Fruit fly (Drosophila melanogaster): Measurements from ENCODE around the gene CG4186.
A peak's percentile ranks its signal among the peaks of the same experiment; 100 is the strongest.

Gene CG4186

dm6 chr3L:20787835-20788380 lies 18.5 kb downstream of the CG4186 start, which contains the start of gene CG11396:
CG11396 (minus strand) TSS chr3L:20788137.
- TF ChIP-seq dl (GFP tag; optimal IDR thresholded peaks at IDR 0.05; ENCODE audit: insufficient read depth in 1 of 2, partially characterized antibody in 2 of 2) (no peak), Hr83 (GFP tag; optimal IDR thresholded peaks at IDR 0.05; ENCODE audit: poor library complexity, severe bottlenecking) (peak; percentile 74)

- TF ChIP-seq Hnf4 (GFP tag; optimal IDR thresholded peaks at IDR 0.05) (no peak), Dfd (GFP tag; optimal IDR thresholded peaks at IDR 0.05) (no peak), dmrt93B (GFP tag; optimal IDR thresholded peaks at IDR 0.05) (no peak), Hr83 (GFP tag; optimal IDR thresholded peaks at IDR 0.05; ENCODE audit: poor library complexity, severe bottlenecking) (no peak), Vsx2 (GFP tag; optimal IDR thresholded peaks at IDR 0.05; ENCODE audit: partially characterized antibody) (no peak)
Observed at dm6 chr3L:20789299-20789698, 19.9 kb downstream of the CG4186 start.

dm6 chr3L:20792693-20793092 lies 23.3 kb downstream of the CG4186 start, which contains the start of gene Six4:
Six4 (minus strand) TSS chr3L:20792777.
- no peak for TF ChIP-seq GATAd (GFP tag; optimal IDR thresholded peaks at IDR 0.05)
- no peak for TF ChIP-seq OdsH (GFP tag; optimal IDR thresholded peaks at IDR 0.05)
- TF ChIP-seq h (GFP tag; optimal IDR thresholded peaks at IDR 0.05) = no peak
- TF ChIP-seq CG32264 (GFP tag; optimal IDR thresholded peaks at IDR 0.05) = no peak
- TF ChIP-seq Dif (GFP tag; optimal IDR thresholded peaks at IDR 0.05; ENCODE audit: partially characterized antibody) = no peak
- TF ChIP-seq pan (optimal IDR thresholded peaks at IDR 0.05) = no peak

- TF ChIP-seq br (GFP tag; optimal IDR thresholded peaks at IDR 0.05) (no peak), Hr78 (GFP tag; optimal IDR thresholded peaks at IDR 0.05) (no peak), h (GFP tag; optimal IDR thresholded peaks at IDR 0.05) (no peak), dsf (GFP tag; optimal IDR thresholded peaks at IDR 0.05; ENCODE audit: borderline replicate concordance) (no peak), foxo (GFP tag; optimal IDR thresholded peaks at IDR 0.05) (no peak), fru (GFP tag; optimal IDR thresholded peaks at IDR 0.05) (no peak), brk (GFP tag; optimal IDR thresholded peaks at IDR 0.05) (no peak), CG9705 (GFP tag; optimal IDR thresholded peaks at IDR 0.05) (no peak), rgr (GFP tag; optimal IDR thresholded peaks at IDR 0.05) (no peak), Rel (GFP tag; optimal IDR thresholded peaks at IDR 0.05) (no peak), Rel (tag; optimal IDR thresholded peaks at IDR 0.05) (no peak), pan (optimal IDR thresholded peaks at IDR 0.05) (no peak), jim (GFP tag; optimal IDR thresholded peaks at IDR 0.05) (no peak), Vsx2 (GFP tag; optimal IDR thresholded peaks at IDR 0.05; ENCODE audit: partially characterized antibody) (no peak), dl (GFP tag; optimal IDR thresholded peaks at IDR 0.05; ENCODE audit: insufficient read depth in 1 of 2, partially characterized antibody in 2 of 2) (no peak), sage (GFP tag; optimal IDR thresholded peaks at IDR 0.05) (no peak), N (GFP tag; optimal IDR thresholded peaks at IDR 0.05) (no peak), GATAd (GFP tag; optimal IDR thresholded peaks at IDR 0.05) (no peak), sv (GFP tag; optimal IDR thresholded peaks at IDR 0.05) (no peak), Hr83 (GFP tag; optimal IDR thresholded peaks at IDR 0.05; ENCODE audit: poor library complexity, severe bottlenecking) (no peak), Dif (GFP tag; optimal IDR thresholded peaks at IDR 0.05; ENCODE audit: partially characterized antibody) (no peak)
Observed at dm6 chr3L:20796757-20797156, 27.4 kb downstream of the CG4186 start.

dm6 chr3L:20797379-20797778 lies 28.0 kb downstream of the CG4186 start:
- TF ChIP-seq dmrt93B (GFP tag; optimal IDR thresholded peaks at IDR 0.05) (no peak), Hnf4 (GFP tag; optimal IDR thresholded peaks at IDR 0.05) (no peak), Jra (GFP tag; optimal IDR thresholded peaks at IDR 0.05) (no peak), Sp1 (GFP tag; optimal IDR thresholded peaks at IDR 0.05) (no peak), GATAd (GFP tag; optimal IDR thresholded peaks at IDR 0.05) (no peak), ey (GFP tag; optimal IDR thresholded peaks at IDR 0.05) (no peak), foxo (GFP tag; optimal IDR thresholded peaks at IDR 0.05) (no peak), sage (GFP tag; optimal IDR thresholded peaks at IDR 0.05) (no peak), usp (GFP tag; optimal IDR thresholded peaks at IDR 0.05) (no peak), brk (GFP tag; optimal IDR thresholded peaks at IDR 0.05) (no peak), sv (GFP tag; optimal IDR thresholded peaks at IDR 0.05) (no peak), CG32264 (GFP tag; optimal IDR thresholded peaks at IDR 0.05) (no peak), lola (GFP tag; optimal IDR thresholded peaks at IDR 0.05) (no peak), dl (GFP tag; optimal IDR thresholded peaks at IDR 0.05; ENCODE audit: insufficient read depth in 1 of 2, partially characterized antibody in 2 of 2) (no peak), br (GFP tag; optimal IDR thresholded peaks at IDR 0.05) (no peak), Dif (GFP tag; optimal IDR thresholded peaks at IDR 0.05; ENCODE audit: partially characterized antibody) (no peak), HLH106 (tag; optimal IDR thresholded peaks at IDR 0.05) (no peak), Hr83 (GFP tag; optimal IDR thresholded peaks at IDR 0.05; ENCODE audit: poor library complexity, severe bottlenecking) (no peak)

Data from whole organism, wandering third instar larva.